Fruit fly (Drosophila melanogaster) whole organism, prepupa: ENCODE data around the gene CG31751.

Experiments
- Blimp-1 ChIP-seq: fragments of 200-800 bp; sonication (Bioruptor generic); optimal IDR thresholded peaks from 3 replicates; lab custom pipeline; 2017; ENCODE audit warnings: missing biosample characterization, missing genetic modification characterization, mild to moderate bottlenecking, moderate library complexity, missing genetic modification reagents
- CG10669 ChIP-seq: fragments of 200-800 bp; sonication (Bioruptor generic); optimal IDR thresholded peaks from 3 replicates; lab custom pipeline; 2018; ENCODE audit warnings: missing biosample characterization, mild to moderate bottlenecking, missing genetic modification characterization, moderate library complexity
- CG11762 ChIP-seq: fragments of 200-800 bp; sonication (Bioruptor generic); optimal IDR thresholded peaks from 3 replicates; lab custom pipeline; 2016; ENCODE audit warnings: missing biosample characterization, missing genetic modification characterization; ENCODE audit not compliant: insufficient read depth
- CG32006 ChIP-seq: fragments of 200-800 bp; sonication (Bioruptor generic); optimal IDR thresholded peaks from 3 replicates; lab custom pipeline; 2017; ENCODE audit warnings: missing biosample characterization, mild to moderate bottlenecking, missing genetic modification characterization
- CG6854 ChIP-seq: fragments of 200-800 bp; sonication (Bioruptor generic); optimal IDR thresholded peaks from 2 replicates; lab custom pipeline; 2017; ENCODE audit warnings: missing biosample characterization, mild to moderate bottlenecking, missing genetic modification characterization
- Eip93F ChIP-seq: fragments of 200-800 bp; sonication (Bioruptor generic); optimal IDR thresholded peaks from 2 replicates; lab custom pipeline; 2016; ENCODE audit warnings: missing biosample characterization, mild to moderate bottlenecking, missing genetic modification characterization
- Lpt ChIP-seq: fragments of 200-800 bp; sonication (Bioruptor generic); optimal IDR thresholded peaks from 3 replicates; lab custom pipeline; 2016; ENCODE audit warnings: missing biosample characterization, missing genetic modification characterization
- Sox102F ChIP-seq: fragments of 200-800 bp; sonication (Bioruptor generic); optimal IDR thresholded peaks from 2 replicates; lab custom pipeline; 2016; ENCODE audit warnings: missing biosample characterization, mild to moderate bottlenecking, missing genetic modification characterization
- fkh ChIP-seq: fragments of 200-800 bp; sonication (Bioruptor generic); optimal IDR thresholded peaks from 3 replicates; lab custom pipeline; 2017; ENCODE audit warnings: missing biosample characterization, mild to moderate bottlenecking, missing genetic modification characterization, moderate library complexity
- svp ChIP-seq: fragments of 200-800 bp; sonication (Bioruptor generic); peaks from one replicate; lab custom pipeline; 2016; ENCODE audit warnings: missing biosample characterization, missing genetic modification characterization

DNA sequence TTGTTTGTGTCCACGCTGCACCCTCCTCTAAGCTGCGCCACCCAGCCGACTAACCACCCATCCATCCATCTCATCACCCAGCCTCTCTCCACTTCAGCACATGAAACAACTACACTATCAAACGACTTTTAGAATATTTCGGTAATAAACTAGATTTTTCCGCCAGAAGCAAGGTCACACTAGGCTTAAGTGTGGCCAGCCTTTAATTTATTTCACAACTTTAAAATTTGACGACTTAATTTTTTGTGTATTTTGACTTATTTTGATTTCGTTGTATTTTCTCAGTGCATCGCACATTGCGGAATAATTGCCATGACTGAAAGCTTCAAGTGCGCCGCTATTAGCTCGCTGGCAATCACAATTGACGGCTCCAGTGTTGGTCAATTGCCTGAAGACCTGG is 47.8 kb downstream of the CG31751 start:
- no peak for TF ChIP-seq CG11762 (GFP tag; lab: Kevin White, UChicago)
- TF ChIP-seq svp (GFP tag; lab: Kevin White, UChicago): no peak
- no peak for TF ChIP-seq fkh
- TF ChIP-seq Lpt (GFP tag; lab: Kevin White, UChicago): no peak
- no peak for TF ChIP-seq CG10669
- no peak for TF ChIP-seq Eip93F
- TF ChIP-seq Blimp-1: no peak
- TF ChIP-seq CG32006: peak; percentile 70
- TF ChIP-seq Sox102F: no peak
- no peak for TF ChIP-seq CG6854 (GFP tag; lab: Kevin White, UChicago)
